Worm (Caenorhabditis elegans) whole organism, L4 larva: Measurements from ENCODE around the gene srd-49.

Experiments
- F10B5.3 ChIP-seq: sonication (generic microtip); optimal IDR thresholded peaks from 2 replicates; lab custom pipeline; 2016; ENCODE audit warnings: mild to moderate bottlenecking, missing genetic modification characterization, missing compliant biosample characterization
- aly-2 ChIP-seq: sonication (generic microtip); optimal IDR thresholded peaks from 2 replicates; lab custom pipeline; 2018; ENCODE audit warnings: missing biosample characterization, missing genetic modification characterization
- ceh-44 ChIP-seq: fragments of 200-800 bp; sonication (Bioruptor generic); IDR thresholded peaks from 2 replicates; pipeline ENCODE4 v1.3.6; 2022; ENCODE audit warnings: missing genetic modification reagents, missing genetic modification characterization, missing compliant biosample characterization
- gei-8 ChIP-seq: fragments of 200-800 bp; sonication (Bioruptor generic); optimal IDR thresholded peaks from 2 replicates; lab custom pipeline; 2018; ENCODE audit warnings: mild to moderate bottlenecking, missing genetic modification characterization, missing compliant biosample characterization
- nhr-28 ChIP-seq: fragments of 150-350 bp; optimal IDR thresholded peaks from 2 replicates; lab custom pipeline; 2014; ENCODE audit warnings: missing biosample characterization, missing genetic modification characterization
- pha-4 ChIP-seq, 2 experiments: fragments of 150-350 bp in 1 of 2; fragments of 200-800 bp in 1 of 2; sonication (Bioruptor generic) in 1 of 2; IDR thresholded peaks in 1 of 2; optimal IDR thresholded peaks in 1 of 2; 2 replicates each; pipeline versions ENCODE4 v1.3.6 to Lab custom; 2014 to 2022; ENCODE audit warnings: missing genetic modification characterization in 2 of 2, missing genetic modification reagents in 2 of 2, missing biosample characterization in 1 of 2, missing compliant biosample characterization in 1 of 2
- set-16 ChIP-seq: fragments of 200-800 bp; sonication (Bioruptor generic); IDR thresholded peaks from 2 replicates; pipeline ENCODE4 v1.3.6; 2022; ENCODE audit warnings: missing genetic modification reagents, missing genetic modification characterization, missing compliant biosample characterization
- zag-1 ChIP-seq: fragments of 150-350 bp; optimal IDR thresholded peaks from 2 replicates; lab custom pipeline; 2014; ENCODE audit warnings: missing biosample characterization, missing genetic modification characterization

ce11 chrV:10080905-10081304 lies 13.6 kb upstream of the srd-49 start:
- TF ChIP-seq gei-8 (GFP tag; lab: Kevin White, UChicago) = no peak
- no peak for TF ChIP-seq pha-4 (GFP tag; IDR thresholded peaks at IDR 0.05; lab: Robert Waterston, UW)
- TF ChIP-seq pha-4 (tag; optimal IDR thresholded peaks at IDR 0.05; lab: Kevin White, UChicago) = no peak
- no peak for TF ChIP-seq zag-1
- TF ChIP-seq nhr-28 = no peak
- no peak for TF ChIP-seq ceh-44 (GFP tag; lab: Robert Waterston, UW)
- TF ChIP-seq set-16 (GFP tag; lab: Robert Waterston, UW) = no peak
- TF ChIP-seq F10B5.3 (tag; lab: Kevin White, UChicago) = no peak
- no peak for TF ChIP-seq aly-2 (tag; lab: Kevin White, UChicago)
